Fruit fly (Drosophila melanogaster) whole organism, adult: ENCODE results near the gene beta4GalNAcTB.

Experiments used
- CG11617 ChIP-seq: fragments of 200-800 bp; sonication (Bioruptor generic); optimal IDR thresholded peaks from 2 replicates; lab custom pipeline; 2017; ENCODE audit warnings: mild to moderate bottlenecking, missing biosample characterization, missing genetic modification reagents, missing genetic modification characterization
- CG12768 ChIP-seq: fragments of 200-800 bp; sonication (Bioruptor generic); optimal IDR thresholded peaks from 2 replicates; lab custom pipeline; 2017; ENCODE audit warnings: missing biosample characterization, missing genetic modification characterization, mild to moderate bottlenecking, moderate library complexity, missing genetic modification reagents
- CG14711 ChIP-seq: fragments of 200-800 bp; sonication (Bioruptor generic); optimal IDR thresholded peaks from 2 replicates; lab custom pipeline; 2018; ENCODE audit warnings: missing biosample characterization, mild to moderate bottlenecking, missing genetic modification characterization, moderate library complexity
- CG1620 ChIP-seq: fragments of 200-800 bp; sonication (Bioruptor generic); optimal IDR thresholded peaks from 2 replicates; lab custom pipeline; 2016; ENCODE audit warnings: missing biosample characterization, missing genetic modification characterization
- CG33017 ChIP-seq: fragments of 200-800 bp; sonication (Bioruptor generic); optimal IDR thresholded peaks from 2 replicates; lab custom pipeline; 2018; ENCODE audit warnings: missing biosample characterization, mild to moderate bottlenecking, missing genetic modification characterization, moderate library complexity
- CG5204 ChIP-seq: fragments of 200-800 bp; sonication (Bioruptor generic); optimal IDR thresholded peaks from 2 replicates; lab custom pipeline; 2016; ENCODE audit warnings: missing biosample characterization, missing genetic modification characterization
- CG7045 ChIP-seq: fragments of 200-800 bp; sonication (Bioruptor generic); optimal IDR thresholded peaks from 2 replicates; lab custom pipeline; 2017; ENCODE audit warnings: missing biosample characterization, mild to moderate bottlenecking, missing genetic modification characterization
- CG7101 ChIP-seq: fragments of 200-800 bp; sonication (Bioruptor generic); optimal IDR thresholded peaks from 2 replicates; lab custom pipeline; 2018; ENCODE audit warnings: missing biosample characterization, mild to moderate bottlenecking, missing genetic modification characterization, moderate library complexity
- Clk ChIP-seq: fragments of 200-800 bp; sonication (Bioruptor generic); optimal IDR thresholded peaks from 2 replicates; lab custom pipeline; 2017; ENCODE audit warnings: missing biosample characterization, missing genetic modification characterization
- Crg-1 ChIP-seq: fragments of 200-800 bp; sonication (Bioruptor generic); optimal IDR thresholded peaks from 2 replicates; lab custom pipeline; 2016; ENCODE audit warnings: missing biosample characterization, missing genetic modification characterization
- Hr96 ChIP-seq: fragments of 200-800 bp; sonication (Bioruptor generic); optimal IDR thresholded peaks from 2 replicates; lab custom pipeline; 2016; ENCODE audit warnings: missing biosample characterization, missing genetic modification characterization
- Mnt ChIP-seq: fragments of 200-800 bp; sonication (Bioruptor generic); optimal IDR thresholded peaks from 2 replicates; lab custom pipeline; 2016; ENCODE audit warnings: missing biosample characterization, mild to moderate bottlenecking, missing genetic modification characterization
- bab1 ChIP-seq: fragments of 200-800 bp; sonication (Bioruptor generic); optimal IDR thresholded peaks from 3 replicates; lab custom pipeline; 2019; ENCODE audit warnings: missing biosample characterization, mild to moderate bottlenecking, missing genetic modification characterization, moderate library complexity
- cic ChIP-seq: fragments of 200-800 bp; sonication (Bioruptor generic); optimal IDR thresholded peaks from 2 replicates; lab custom pipeline; 2017; ENCODE audit warnings: missing biosample characterization, mild to moderate bottlenecking, missing genetic modification characterization, moderate library complexity
- cnc ChIP-seq, 2 experiments: fragments of >200 bp; optimal IDR thresholded peaks; 2 replicates each; lab custom pipeline; 2017
- kay ChIP-seq: fragments of 200-800 bp; sonication (Bioruptor generic); peaks from one replicate; lab custom pipeline; 2016; ENCODE audit warnings: missing biosample characterization, missing genetic modification characterization, borderline replicate concordance
- ovo ChIP-seq: fragments of 200-800 bp; sonication (Bioruptor generic); optimal IDR thresholded peaks from 2 replicates; lab custom pipeline; 2016; ENCODE audit warnings: missing biosample characterization, missing genetic modification characterization
- pad ChIP-seq: fragments of 200-800 bp; sonication (Bioruptor generic); optimal IDR thresholded peaks from 3 replicates; lab custom pipeline; 2017; ENCODE audit warnings: missing biosample characterization, missing genetic modification characterization, mild to moderate bottlenecking, moderate library complexity, missing genetic modification reagents
- tj ChIP-seq: fragments of 200-800 bp; sonication (Bioruptor generic); optimal IDR thresholded peaks from 3 replicates; lab custom pipeline; 2017; ENCODE audit warnings: missing biosample characterization, mild to moderate bottlenecking, missing genetic modification characterization, moderate library complexity
- toe ChIP-seq: fragments of 200-800 bp; sonication (Bioruptor generic); optimal IDR thresholded peaks from 2 replicates; lab custom pipeline; 2016; ENCODE audit warnings: missing biosample characterization, missing genetic modification characterization

beta4GalNAcTB gene

dm6 chr3R:29074001-29074609, 40.3 kb upstream of the beta4GalNAcTB start:
- TF ChIP-seq CG1620 (GFP tag; lab: Kevin White, UChicago) (no peak), CG14711 (no peak), CG33017 (tag; lab: Kevin White, UChicago) (peak; percentile 33), CG7045 (GFP tag; lab: Kevin White, UChicago) (peak; percentile 36), kay (GFP tag; lab: Kevin White, UChicago) (peak; percentile 22), ovo (GFP tag; lab: Kevin White, UChicago) (no peak), bab1 (GFP tag; lab: Kevin White, UChicago) (no peak), tj (GFP tag; lab: Kevin White, UChicago) (peak; percentile 45), CG7101 (peak; percentile 27), pad (GFP tag; lab: Kevin White, UChicago) (peak; percentile 8), toe (GFP tag; lab: Kevin White, UChicago) (peak; percentile 53), Hr96 (GFP tag; lab: Kevin White, UChicago) (no peak), Clk (GFP tag; lab: Kevin White, UChicago) (no peak), CG12768 (peak; percentile 67), CG11617 (GFP tag; lab: Kevin White, UChicago) (peak; percentile 2), Mnt (GFP tag; lab: Kevin White, UChicago) (peak; percentile 12), Crg-1 (GFP tag; lab: Kevin White, UChicago) (peak; percentile 37), CG5204 (GFP tag; lab: Kevin White, UChicago) (no peak), cnc (optimal IDR thresholded peaks at IDR 0.05; lab: Kevin White, UChicago) (no peak), cic (no peak)

DNA sequence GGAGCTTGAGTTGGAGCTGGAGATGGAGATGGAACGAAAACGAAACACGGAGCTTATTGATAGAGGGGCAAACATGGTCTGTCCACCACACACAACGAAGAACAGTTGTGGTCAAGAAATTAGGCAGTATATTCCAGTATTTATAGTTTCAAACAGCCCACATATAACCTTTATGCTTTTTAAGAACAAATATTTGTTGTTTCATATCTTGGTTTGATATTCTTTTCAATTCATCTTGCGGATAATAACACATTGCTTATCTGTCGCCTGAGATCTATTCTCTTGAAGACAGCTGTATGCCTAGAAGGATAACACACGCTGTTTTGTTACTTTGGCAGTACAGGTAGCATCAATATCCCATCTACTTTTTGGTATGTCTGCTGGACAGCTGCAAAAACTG, 39.0 kb upstream of the beta4GalNAcTB start:
- TF ChIP-seq CG5204 (GFP tag; lab: Kevin White, UChicago) = no peak
- TF ChIP-seq ovo (GFP tag; lab: Kevin White, UChicago) = no peak
- TF ChIP-seq tj (GFP tag; lab: Kevin White, UChicago) = no peak
- no peak for TF ChIP-seq cic
- TF ChIP-seq CG11617 (GFP tag; lab: Kevin White, UChicago) = no peak
- TF ChIP-seq toe (GFP tag; lab: Kevin White, UChicago) = no peak
- no peak for TF ChIP-seq kay (GFP tag; lab: Kevin White, UChicago)
- no peak for TF ChIP-seq bab1 (GFP tag; lab: Kevin White, UChicago)
- TF ChIP-seq Mnt (GFP tag; lab: Kevin White, UChicago) = no peak
- no peak for TF ChIP-seq pad (GFP tag; lab: Kevin White, UChicago)
- no peak for TF ChIP-seq CG14711
- no peak for TF ChIP-seq CG7045 (GFP tag; lab: Kevin White, UChicago)

DNA sequence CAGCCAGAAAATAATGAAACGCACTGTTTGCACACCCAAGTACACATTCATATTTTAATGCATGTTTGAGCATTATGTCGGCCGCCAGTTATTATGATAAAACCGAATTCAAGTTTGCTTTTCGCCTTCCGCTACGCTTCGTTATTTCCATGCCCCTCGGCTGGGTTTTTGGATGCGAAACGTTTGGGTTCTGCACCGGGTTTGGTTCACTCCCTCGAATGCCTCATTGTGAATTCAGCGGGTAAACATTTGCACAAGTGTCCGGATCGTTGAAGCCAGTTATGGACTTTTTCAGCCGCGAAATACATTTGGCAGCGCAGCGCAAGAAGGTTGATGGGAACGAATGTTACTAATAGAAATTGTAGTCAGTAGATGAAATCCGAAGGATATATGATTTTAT, 37.3 kb upstream of the beta4GalNAcTB start:
- TF ChIP-seq CG1620 (GFP tag; lab: Kevin White, UChicago) (no peak), CG11617 (GFP tag; lab: Kevin White, UChicago) (no peak), Crg-1 (GFP tag; lab: Kevin White, UChicago) (no peak), CG5204 (GFP tag; lab: Kevin White, UChicago) (no peak), CG7101 (no peak), Mnt (GFP tag; lab: Kevin White, UChicago) (no peak), ovo (GFP tag; lab: Kevin White, UChicago) (no peak)

DNA sequence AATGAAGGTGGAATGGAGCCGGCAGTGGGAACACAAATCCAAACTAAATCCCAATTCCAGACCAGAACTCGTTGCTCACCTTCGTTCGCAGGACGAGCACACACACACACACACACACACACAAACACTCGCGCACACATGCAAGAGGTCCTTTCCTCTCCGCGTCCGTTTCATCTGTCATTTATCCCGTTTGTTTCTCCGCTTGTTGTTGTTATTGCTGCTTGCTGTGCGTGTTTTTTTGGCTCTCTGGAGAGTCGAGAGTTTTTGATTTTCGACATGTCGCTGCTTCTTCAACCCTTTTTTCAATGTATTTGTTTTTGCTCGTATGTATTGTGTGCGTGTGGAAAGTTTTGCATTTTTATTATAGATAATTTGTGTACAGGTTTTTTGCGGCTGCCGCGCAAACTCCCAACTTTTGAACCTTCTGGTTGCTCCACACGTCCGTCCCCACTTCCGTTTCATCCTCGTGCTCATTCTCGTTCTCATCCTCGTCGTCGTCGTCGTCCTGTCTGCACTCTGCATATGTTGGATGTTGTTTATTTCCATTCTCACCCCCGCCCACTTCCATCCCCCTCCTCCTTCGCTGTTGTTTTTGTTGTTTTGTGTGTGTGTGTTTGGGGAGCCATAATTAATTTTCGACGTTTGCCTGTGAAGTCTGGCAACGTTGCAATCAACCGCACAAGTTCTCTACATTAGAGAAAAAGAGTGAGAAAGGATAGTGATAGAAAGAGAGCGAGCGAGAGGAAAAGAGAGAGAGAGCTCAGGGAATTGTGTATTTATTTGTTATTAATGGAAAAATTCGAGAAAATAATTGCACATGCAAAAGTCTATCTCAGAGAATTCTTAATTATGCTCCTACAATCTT, 35.6 kb upstream of the beta4GalNAcTB start:
- no peak for TF ChIP-seq CG7045 (GFP tag; lab: Kevin White, UChicago)
- TF ChIP-seq CG7101 = no peak
- TF ChIP-seq CG12768 = no peak
- no peak for TF ChIP-seq CG5204 (GFP tag; lab: Kevin White, UChicago)
- no peak for TF ChIP-seq cic
- TF ChIP-seq kay (GFP tag; lab: Kevin White, UChicago) = no peak
- no peak for TF ChIP-seq Clk (GFP tag; lab: Kevin White, UChicago)
- TF ChIP-seq Crg-1 (GFP tag; lab: Kevin White, UChicago) = no peak
- no peak for TF ChIP-seq CG33017 (tag; lab: Kevin White, UChicago)
- TF ChIP-seq toe (GFP tag; lab: Kevin White, UChicago) = no peak
- no peak for TF ChIP-seq ovo (GFP tag; lab: Kevin White, UChicago)
- TF ChIP-seq bab1 (GFP tag; lab: Kevin White, UChicago) = no peak
- TF ChIP-seq tj (GFP tag; lab: Kevin White, UChicago) = no peak
- no peak for TF ChIP-seq Hr96 (GFP tag; lab: Kevin White, UChicago)

dm6 chr3R:29068430-29069207, 34.8 kb upstream of the beta4GalNAcTB start:
- TF ChIP-seq kay (GFP tag; lab: Kevin White, UChicago) (no peak), CG14711 (no peak), ovo (GFP tag; lab: Kevin White, UChicago) (no peak), CG5204 (GFP tag; lab: Kevin White, UChicago) (no peak), cic (no peak), CG7101 (no peak), CG7045 (GFP tag; lab: Kevin White, UChicago) (no peak), pad (GFP tag; lab: Kevin White, UChicago) (no peak), toe (GFP tag; lab: Kevin White, UChicago) (no peak), Hr96 (GFP tag; lab: Kevin White, UChicago) (no peak), Clk (GFP tag; lab: Kevin White, UChicago) (no peak), CG33017 (tag; lab: Kevin White, UChicago) (no peak), tj (GFP tag; lab: Kevin White, UChicago) (no peak), CG1620 (GFP tag; lab: Kevin White, UChicago) (no peak)
